Worm (Caenorhabditis elegans) whole organism, L2 larva: ENCODE results near the gene F19F10.1.

Source experiments
- C34F6.9 ChIP-seq: fragments of 150-350 bp; optimal IDR thresholded peaks from 2 replicates; lab custom pipeline; 2014; ENCODE audit warnings: missing biosample characterization, missing genetic modification characterization
- F13H6.1 ChIP-seq: sonication (generic microtip); optimal IDR thresholded peaks from 2 replicates; lab custom pipeline; 2016; ENCODE audit warnings: missing genetic modification characterization, missing compliant biosample characterization
- alr-1 ChIP-seq: fragments of 150-350 bp; optimal IDR thresholded peaks from 2 replicates; lab custom pipeline; 2014; ENCODE audit warnings: missing biosample characterization, missing genetic modification characterization
- aly-2 ChIP-seq: fragments of 150-350 bp; optimal IDR thresholded peaks from 2 replicates; lab custom pipeline; 2014; ENCODE audit warnings: missing biosample characterization, missing genetic modification characterization
- ama-1 ChIP-seq: fragments of 150-350 bp; optimal IDR thresholded peaks from 2 replicates; lab custom pipeline; 2018; ENCODE audit warnings: inconsistent platforms
- ceh-82 ChIP-seq: fragments of 150-350 bp; optimal IDR thresholded peaks from 2 replicates; lab custom pipeline; 2014; ENCODE audit warnings: missing biosample characterization, missing genetic modification characterization
- crh-2 ChIP-seq: sonication (generic microtip); optimal IDR thresholded peaks from 2 replicates; lab custom pipeline; 2017; ENCODE audit warnings: missing biosample characterization, missing genetic modification characterization
- dmd-4 ChIP-seq: sonication (generic microtip); optimal IDR thresholded peaks from 2 replicates; lab custom pipeline; 2017; ENCODE audit warnings: missing biosample characterization, missing genetic modification characterization
- egl-27 ChIP-seq: sonication (generic microtip); optimal IDR thresholded peaks from 3 replicates; lab custom pipeline; 2017; ENCODE audit warnings: missing biosample characterization, missing genetic modification reagents, missing genetic modification characterization
- elt-3 ChIP-seq: sonication (generic microtip); optimal IDR thresholded peaks from 2 replicates; lab custom pipeline; 2017; ENCODE audit warnings: missing biosample characterization, missing genetic modification characterization
- fos-1 ChIP-seq: fragments of 150-350 bp; optimal IDR thresholded peaks from 2 replicates; lab custom pipeline; 2014; ENCODE audit warnings: missing biosample characterization, missing genetic modification characterization
- lin-11 ChIP-seq: fragments of 150-350 bp; sonication (generic microtip); optimal IDR thresholded peaks from 2 replicates; lab custom pipeline; 2014; ENCODE audit warnings: missing biosample characterization, missing genetic modification characterization, inconsistent platforms, mixed read lengths
- lin-13 ChIP-seq: fragments of 150-350 bp; optimal IDR thresholded peaks from 2 replicates; lab custom pipeline; 2014; ENCODE audit warnings: missing biosample characterization, missing genetic modification reagents, missing genetic modification characterization
- lin-39 ChIP-seq: fragments of 150-350 bp; optimal IDR thresholded peaks from 2 replicates; lab custom pipeline; 2014; ENCODE audit warnings: missing biosample characterization, missing genetic modification reagents, missing genetic modification characterization
- lsy-2 ChIP-seq, 2 experiments: fragments of 150-350 bp in 1 of 2; sonication (generic microtip) in 1 of 2; optimal IDR thresholded peaks; 2 replicates each; lab custom pipeline; 2014 to 2017; ENCODE audit warnings: missing biosample characterization in 2 of 2, missing genetic modification characterization in 2 of 2
- mab-5 ChIP-seq: fragments of 150-350 bp; optimal IDR thresholded peaks from 2 replicates; lab custom pipeline; 2014; ENCODE audit warnings: missing biosample characterization, missing genetic modification characterization
- mbf-1 ChIP-seq: sonication (generic microtip); optimal IDR thresholded peaks from 2 replicates; lab custom pipeline; 2017; ENCODE audit warnings: missing biosample characterization, missing genetic modification characterization
- mdl-1 ChIP-seq, 2 experiments: fragments of 150-350 bp in 1 of 2; sonication (generic microtip) in 1 of 2; optimal IDR thresholded peaks; 2 replicates each; lab custom pipeline; 2017; ENCODE audit warnings: missing biosample characterization in 2 of 2, missing genetic modification characterization in 2 of 2
- nhr-10 ChIP-seq: sonication (generic microtip); optimal IDR thresholded peaks from 2 replicates; lab custom pipeline; 2017; ENCODE audit warnings: missing biosample characterization, missing genetic modification characterization
- nhr-11 ChIP-seq: fragments of 150-350 bp; optimal IDR thresholded peaks from 2 replicates; lab custom pipeline; 2014; ENCODE audit warnings: missing biosample characterization, missing genetic modification characterization
- nhr-12 ChIP-seq: fragments of 150-350 bp; optimal IDR thresholded peaks from 2 replicates; lab custom pipeline; 2014; ENCODE audit warnings: missing biosample characterization, missing genetic modification characterization
- nhr-129 ChIP-seq: fragments of 150-350 bp; optimal IDR thresholded peaks from 2 replicates; lab custom pipeline; 2014; ENCODE audit warnings: missing biosample characterization, missing genetic modification characterization
- nhr-21 ChIP-seq: fragments of 150-350 bp; optimal IDR thresholded peaks from 2 replicates; lab custom pipeline; 2014; ENCODE audit warnings: missing biosample characterization, missing genetic modification characterization
- nhr-23 ChIP-seq: fragments of 150-350 bp; optimal IDR thresholded peaks from 2 replicates; lab custom pipeline; 2014; ENCODE audit warnings: missing biosample characterization, missing genetic modification reagents, missing genetic modification characterization
- nhr-25 ChIP-seq: fragments of 150-350 bp; sonication (generic microtip); optimal IDR thresholded peaks from 3 replicates; lab custom pipeline; 2014; ENCODE audit warnings: missing biosample characterization, missing genetic modification characterization
- nhr-6 ChIP-seq: fragments of 150-350 bp; optimal IDR thresholded peaks from 2 replicates; lab custom pipeline; 2014; ENCODE audit warnings: missing biosample characterization, missing genetic modification characterization
- nhr-77 ChIP-seq: fragments of 150-350 bp; optimal IDR thresholded peaks from 2 replicates; lab custom pipeline; 2014; ENCODE audit warnings: missing biosample characterization, missing genetic modification characterization
- peb-1 ChIP-seq: fragments of 150-350 bp; optimal IDR thresholded peaks from 2 replicates; lab custom pipeline; 2014; ENCODE audit warnings: missing biosample characterization, missing genetic modification characterization
- sem-4 ChIP-seq: fragments of 150-350 bp; optimal IDR thresholded peaks from 2 replicates; lab custom pipeline; 2014; ENCODE audit warnings: missing biosample characterization, missing genetic modification reagents, missing genetic modification characterization
- skn-1 ChIP-seq: sonication (generic microtip); optimal IDR thresholded peaks from 2 replicates; lab custom pipeline; 2017; ENCODE audit warnings: missing biosample characterization, missing genetic modification characterization
- sma-9 ChIP-seq, 2 experiments: fragments of 150-350 bp in 1 of 2; sonication (generic microtip) in 1 of 2; optimal IDR thresholded peaks; 2 replicates each; lab custom pipeline; 2014 to 2016; ENCODE audit warnings: missing genetic modification characterization in 2 of 2, mild to moderate bottlenecking in 1 of 2, missing biosample characterization in 1 of 2, missing compliant biosample characterization in 1 of 2, missing genetic modification reagents in 1 of 2, moderate library complexity in 1 of 2
- snpc-4 ChIP-seq: fragments of 150-350 bp; optimal IDR thresholded peaks from 2 replicates; lab custom pipeline; 2014; ENCODE audit warnings: missing biosample characterization, missing genetic modification characterization
- unc-39 ChIP-seq: fragments of 150-350 bp; optimal IDR thresholded peaks from 2 replicates; lab custom pipeline; 2014; ENCODE audit warnings: missing biosample characterization, missing genetic modification characterization
- unc-55 ChIP-seq: fragments of 150-350 bp; sonication (generic microtip); optimal IDR thresholded peaks from 3 replicates; lab custom pipeline; 2014; ENCODE audit warnings: missing biosample characterization, missing genetic modification reagents, missing genetic modification characterization
- unc-62 ChIP-seq: fragments of 150-350 bp; optimal IDR thresholded peaks from 2 replicates; lab custom pipeline; 2014; ENCODE audit warnings: missing biosample characterization, missing genetic modification reagents, missing genetic modification characterization
- zag-1 ChIP-seq: fragments of 150-350 bp; optimal IDR thresholded peaks from 2 replicates; lab custom pipeline; 2014; ENCODE audit warnings: missing biosample characterization, missing genetic modification characterization
- ztf-1 ChIP-seq: fragments of 200-800 bp; sonication (Bioruptor generic); conservative IDR thresholded peaks from 2 replicates; pipeline ENCODE4 v1.3.6; 2022; ENCODE audit warnings: missing genetic modification characterization, missing compliant biosample characterization
- ztf-11 ChIP-seq: sonication (generic microtip); optimal IDR thresholded peaks from 2 replicates; lab custom pipeline; 2017; ENCODE audit warnings: missing biosample characterization, missing genetic modification characterization
- ztf-4 ChIP-seq: fragments of 150-350 bp; optimal IDR thresholded peaks from 2 replicates; lab custom pipeline; 2014; ENCODE audit warnings: missing biosample characterization, missing genetic modification characterization

The F19F10.1 gene

ce11 chrV:7601443-7601842, 38.4 kb downstream of the F19F10.1 start, which contains the start of gene scl-26:
Gene scl-26 (minus strand): TSS chrV:7601543.
- TF ChIP-seq nhr-10 (tag; lab: Kevin White, UChicago) (no peak), unc-55 (GFP tag; lab: Kevin White, UChicago) (no peak), nhr-6 (no peak), aly-2 (tag; lab: Kevin White, UChicago) (no peak), nhr-77 (tag; lab: Kevin White, UChicago) (no peak), fos-1 (tag; lab: Kevin White, UChicago) (no peak), egl-27 (tag; lab: Kevin White, UChicago) (no peak), nhr-25 (no peak), F13H6.1 (tag; lab: Kevin White, UChicago) (no peak), elt-3 (tag; lab: Kevin White, UChicago) (no peak), sem-4 (tag; lab: Kevin White, UChicago) (no peak), mbf-1 (no peak), sma-9 (GFP tag; optimal IDR thresholded peaks at IDR 0.05; lab: Kevin White, UChicago) (no peak), sma-9 (tag; optimal IDR thresholded peaks at IDR 0.05; lab: Kevin White, UChicago) (no peak), ceh-82 (tag; lab: Kevin White, UChicago) (no peak), mdl-1 (tag; optimal IDR thresholded peaks at IDR 0.05; lab: Kevin White, UChicago) (no peak), nhr-21 (no peak), nhr-11 (tag; lab: Kevin White, UChicago) (no peak), nhr-129 (tag; lab: Kevin White, UChicago) (no peak), unc-62 (GFP tag; lab: Kevin White, UChicago) (no peak)

DNA sequence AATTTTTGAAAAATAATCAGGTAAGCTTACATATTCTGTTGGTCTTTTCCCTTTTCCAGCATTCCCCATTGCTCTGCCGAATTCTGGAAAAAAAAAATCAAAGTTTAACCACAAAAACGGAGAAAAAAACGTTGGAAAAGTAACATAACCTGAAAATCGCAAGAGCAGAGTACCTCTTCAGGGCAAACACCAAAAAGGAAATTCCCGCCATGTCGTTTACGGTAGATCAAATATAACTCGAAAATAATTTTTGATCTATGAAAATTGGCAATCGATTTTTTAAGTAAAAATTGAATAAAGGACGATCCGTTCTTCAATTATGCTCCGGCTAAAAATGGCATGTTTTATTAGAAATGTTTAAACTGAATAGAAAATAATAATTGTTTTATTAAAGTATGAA, 40.4 kb downstream of the F19F10.1 start, which contains the start of gene C50E3.11:
C50E3.11 (minus strand) TSS at position 83 of the 400 bp plus-strand sequence.
- TF ChIP-seq F13H6.1 (tag; lab: Kevin White, UChicago), result no peak
- no peak for TF ChIP-seq nhr-12 (tag; lab: Kevin White, UChicago)
- no peak for TF ChIP-seq egl-27 (tag; lab: Kevin White, UChicago)
- no peak for TF ChIP-seq dmd-4 (tag; lab: Kevin White, UChicago)
- no peak for TF ChIP-seq zag-1 (tag; lab: Kevin White, UChicago)
- TF ChIP-seq nhr-10 (tag; lab: Kevin White, UChicago), result no peak
- no peak for TF ChIP-seq nhr-23 (tag; lab: Kevin White, UChicago)
- no peak for TF ChIP-seq nhr-6
- no peak for TF ChIP-seq sem-4 (tag; lab: Kevin White, UChicago)
- TF ChIP-seq nhr-11 (tag; lab: Kevin White, UChicago), result no peak
- TF ChIP-seq aly-2 (tag; lab: Kevin White, UChicago), result no peak
- TF ChIP-seq peb-1 (tag; lab: Kevin White, UChicago), result no peak
- no peak for TF ChIP-seq nhr-25
- no peak for TF ChIP-seq lin-11 (tag; lab: Kevin White, UChicago)
- TF ChIP-seq lsy-2 (tag; optimal IDR thresholded peaks at IDR 0.05; lab: Kevin White, UChicago), result no peak
- no peak for TF ChIP-seq unc-55 (GFP tag; lab: Kevin White, UChicago)
- TF ChIP-seq sma-9 (GFP tag; optimal IDR thresholded peaks at IDR 0.05; lab: Kevin White, UChicago), result no peak
- no peak for TF ChIP-seq sma-9 (tag; optimal IDR thresholded peaks at IDR 0.05; lab: Kevin White, UChicago)
- no peak for TF ChIP-seq unc-62 (GFP tag; lab: Kevin White, UChicago)

DNA sequence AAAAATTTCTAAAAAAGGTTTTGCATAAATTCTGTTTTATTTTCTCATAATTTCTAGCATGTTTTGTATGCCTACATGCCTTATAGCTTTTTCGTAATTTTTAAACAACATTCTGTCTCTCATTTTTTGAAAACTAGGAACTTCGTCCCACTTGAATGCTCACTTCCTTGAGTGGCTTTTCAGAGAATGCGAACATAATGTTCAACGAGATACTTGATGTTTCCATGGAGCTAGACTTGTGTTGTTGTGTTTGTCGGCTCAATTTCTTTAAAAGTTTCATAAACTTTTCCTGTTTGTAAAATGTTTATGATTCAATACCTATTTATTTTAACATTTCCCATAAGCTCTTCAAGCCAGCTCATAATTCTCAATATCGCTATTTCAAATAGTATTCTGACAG, 41.8 kb downstream of the F19F10.1 start, which contains the start of gene clec-213:
clec-213 (plus strand) TSS at position 301 of the 400 bp plus-strand sequence.
- TF ChIP-seq nhr-10 (tag; lab: Kevin White, UChicago) (no peak), lin-39 (tag; lab: Kevin White, UChicago) (no peak), nhr-23 (tag; lab: Kevin White, UChicago) (no peak), crh-2 (tag; lab: Kevin White, UChicago) (no peak), nhr-21 (no peak), elt-3 (tag; lab: Kevin White, UChicago) (no peak), F13H6.1 (tag; lab: Kevin White, UChicago) (no peak), sma-9 (GFP tag; optimal IDR thresholded peaks at IDR 0.05; lab: Kevin White, UChicago) (no peak), sma-9 (tag; optimal IDR thresholded peaks at IDR 0.05; lab: Kevin White, UChicago) (no peak), egl-27 (tag; lab: Kevin White, UChicago) (no peak), ceh-82 (tag; lab: Kevin White, UChicago) (no peak), zag-1 (tag; lab: Kevin White, UChicago) (no peak), nhr-12 (tag; lab: Kevin White, UChicago) (no peak), C34F6.9 (tag; lab: Kevin White, UChicago) (no peak), ztf-11 (tag; lab: Kevin White, UChicago) (no peak), aly-2 (tag; lab: Kevin White, UChicago) (no peak)
- TF ChIP-seq, all 48 proteins: peak for 0

DNA sequence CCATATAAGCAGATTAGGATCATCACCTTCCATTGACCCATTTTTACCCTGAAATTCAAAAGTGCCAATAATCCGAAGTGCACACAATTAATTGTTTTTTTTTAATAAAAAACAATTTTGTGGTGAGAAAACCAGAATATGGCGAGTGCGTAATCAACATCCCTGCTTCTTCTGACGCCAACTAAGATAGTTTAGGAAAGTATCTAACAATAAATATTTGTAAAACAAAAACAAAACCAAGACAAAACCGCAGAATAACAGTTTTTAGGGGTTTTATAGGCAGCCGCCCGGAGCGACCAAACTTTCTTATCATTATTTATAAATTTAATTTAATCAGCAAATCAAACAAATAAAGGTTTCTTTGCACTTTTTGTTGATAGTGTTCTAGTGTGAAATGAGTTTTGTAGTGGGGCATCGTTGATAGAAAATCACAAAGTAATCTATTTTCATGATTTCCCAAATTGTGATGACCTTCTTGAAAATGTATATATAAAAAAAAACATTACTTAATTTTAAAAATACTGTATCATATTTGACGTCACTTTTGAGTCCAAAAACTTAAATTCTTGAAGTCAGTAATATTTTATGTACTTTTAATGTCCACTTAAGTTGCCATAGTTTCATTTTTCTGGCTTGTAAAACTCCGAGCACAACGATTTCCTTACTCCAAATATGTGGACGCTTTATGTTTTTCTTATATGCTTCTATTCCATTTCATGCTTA, 46.8 kb downstream of the F19F10.1 start, which contains the start of the genes folt-3 and clec-214:
folt-3 (minus strand) TSS at position 51 of the 723 bp plus-strand sequence.
clec-214 (plus strand) TSS at position 673 of the 723 bp plus-strand sequence.
- TF ChIP-seq sma-9 (GFP tag; optimal IDR thresholded peaks at IDR 0.05; lab: Kevin White, UChicago), result no peak
- TF ChIP-seq sma-9 (tag; optimal IDR thresholded peaks at IDR 0.05; lab: Kevin White, UChicago), result no peak
- TF ChIP-seq nhr-23 (tag; lab: Kevin White, UChicago), result no peak
- TF ChIP-seq ama-1, result no peak
- no peak for TF ChIP-seq lin-11 (tag; lab: Kevin White, UChicago)
- no peak for TF ChIP-seq lin-13 (GFP tag; lab: Kevin White, UChicago)
- TF ChIP-seq sem-4 (tag; lab: Kevin White, UChicago), result no peak
- no peak for TF ChIP-seq dmd-4 (tag; lab: Kevin White, UChicago)
- no peak for TF ChIP-seq mbf-1
- no peak for TF ChIP-seq ztf-4 (tag; lab: Kevin White, UChicago)
- no peak for TF ChIP-seq alr-1 (tag; lab: Kevin White, UChicago)
- TF ChIP-seq nhr-11 (tag; lab: Kevin White, UChicago), result no peak
- no peak for TF ChIP-seq skn-1 (tag; lab: Kevin White, UChicago)
- TF ChIP-seq mab-5 (tag; lab: Kevin White, UChicago), result no peak
- TF ChIP-seq snpc-4 (tag; lab: Kevin White, UChicago), result no peak
- no peak for TF ChIP-seq ztf-1 (GFP tag; lab: Robert Waterston, UW)
- no peak for TF ChIP-seq lsy-2 (tag; optimal IDR thresholded peaks at IDR 0.05; lab: Kevin White, UChicago)
- TF ChIP-seq ceh-82 (tag; lab: Kevin White, UChicago), result no peak
- TF ChIP-seq unc-39 (tag; lab: Kevin White, UChicago), result no peak
- TF ChIP-seq zag-1 (tag; lab: Kevin White, UChicago), result no peak
- TF ChIP-seq aly-2 (tag; lab: Kevin White, UChicago), result no peak
